Fruit fly (Drosophila melanogaster) whole organism, wandering third instar larva: ENCODE results near the gene Cyp6v1.

Source experiments
- br ChIP-seq: fragments of 200-800 bp; sonication (Bioruptor generic); optimal IDR thresholded peaks from 2 replicates; lab custom pipeline; 2016; ENCODE audit warnings: missing biosample characterization, missing genetic modification characterization
- ey ChIP-seq: fragments of 200-800 bp; sonication (Bioruptor generic); optimal IDR thresholded peaks from 2 replicates; lab custom pipeline; 2016; ENCODE audit warnings: missing biosample characterization, missing genetic modification characterization
- lola ChIP-seq: fragments of >200 bp; optimal IDR thresholded peaks from 2 replicates; lab custom pipeline; 2017; ENCODE audit warnings: missing biosample characterization, missing genetic modification characterization
- pan ChIP-seq: fragments of >200 bp; optimal IDR thresholded peaks from 2 replicates; lab custom pipeline; 2017
- psq ChIP-seq: fragments of 200-800 bp; sonication (Bioruptor generic); optimal IDR thresholded peaks from 3 replicates; lab custom pipeline; 2017; ENCODE audit warnings: missing biosample characterization, mild to moderate bottlenecking, missing genetic modification characterization, moderate library complexity
- sv ChIP-seq: fragments of 200-800 bp; sonication (Bioruptor generic); optimal IDR thresholded peaks from 3 replicates; lab custom pipeline; 2016; ENCODE audit warnings: missing biosample characterization, missing genetic modification characterization
- woc ChIP-seq: sonication (Bioruptor generic); optimal IDR thresholded peaks from 2 replicates; lab custom pipeline; 2016; ENCODE audit warnings: missing biosample characterization, mild to moderate bottlenecking, missing genetic modification characterization

dm6 chrX:20709682-20710081 is 52.8 kb downstream of the Cyp6v1 start:
- TF ChIP-seq psq (GFP tag; lab: Kevin White, UChicago), result no peak
- TF ChIP-seq pan, result no peak
- no peak for TF ChIP-seq woc (GFP tag; lab: Kevin White, UChicago)
- no peak for TF ChIP-seq ey (GFP tag; lab: Kevin White, UChicago)
- TF ChIP-seq br, result no peak
- TF ChIP-seq sv (GFP tag; lab: Kevin White, UChicago), result no peak
- TF ChIP-seq lola (GFP tag; lab: Kevin White, UChicago), result no peak
